Fruit fly (Drosophila melanogaster) whole organism, embryonic: ENCODE measurements around the gene FucTA.
A peak's percentile ranks its signal among the peaks of the same experiment; 100 is the strongest.

ENCODE experiments used
- Ada2b ChIP-seq: fragments of 200-800 bp; sonication (Bioruptor generic); IDR thresholded peaks from 2 replicates; pipeline ENCODE4 v1.3.6; 2022; ENCODE audit warnings: missing biosample characterization, missing genetic modification characterization
- Aef1 ChIP-seq: fragments of 200-800 bp; sonication (Bioruptor generic); IDR thresholded peaks from 3 replicates; pipeline ENCODE4 v1.3.6; 2022; ENCODE audit warnings: missing biosample characterization, missing genetic modification characterization
- Asciz ChIP-seq: fragments of 200-800 bp; sonication (Bioruptor generic); optimal IDR thresholded peaks from 2 replicates; lab custom pipeline; 2017; ENCODE audit warnings: missing biosample characterization, mild to moderate bottlenecking, missing genetic modification characterization, missing genetic modification reagents
- CG10366 ChIP-seq: fragments of 200-800 bp; sonication (Bioruptor generic); IDR thresholded peaks from 2 replicates; pipeline ENCODE4 v1.3.6; 2022; ENCODE audit warnings: missing biosample characterization, missing genetic modification characterization
- CG10543 ChIP-seq: fragments of 200-800 bp; sonication (Bioruptor generic); optimal IDR thresholded peaks from 3 replicates; lab custom pipeline; 2017; ENCODE audit warnings: missing biosample characterization, mild to moderate bottlenecking, missing genetic modification characterization, moderate library complexity
- CG11456 ChIP-seq: fragments of 200-800 bp; sonication (Bioruptor generic); IDR thresholded peaks from 3 replicates; pipeline ENCODE4 v1.3.6; 2022; ENCODE audit warnings: missing biosample characterization, missing genetic modification characterization
- CG11560 ChIP-seq: fragments of 200-800 bp; sonication (Bioruptor generic); IDR thresholded peaks from 3 replicates; pipeline ENCODE4 v1.3.6; 2022; ENCODE audit warnings: missing biosample characterization, missing genetic modification characterization
- CG13123 ChIP-seq: fragments of 200-800 bp; sonication (Bioruptor generic); optimal IDR thresholded peaks from 2 replicates; lab custom pipeline; 2016; ENCODE audit warnings: missing biosample characterization, missing genetic modification characterization
- CG14860 ChIP-seq: fragments of 200-800 bp; sonication (Bioruptor generic); IDR thresholded peaks from 3 replicates; pipeline ENCODE4 v1.3.6; 2022; ENCODE audit warnings: missing biosample characterization, missing genetic modification characterization; ENCODE audit not compliant: partially characterized antibody
- CG16813 ChIP-seq: fragments of 200-800 bp; sonication (Bioruptor generic); IDR thresholded peaks from 3 replicates; pipeline ENCODE4 v1.3.6; 2022; ENCODE audit warnings: missing biosample characterization, missing genetic modification characterization; ENCODE audit not compliant: partially characterized antibody
- CG17385 ChIP-seq: fragments of 200-800 bp; sonication (Bioruptor generic); optimal IDR thresholded peaks from 3 replicates; lab custom pipeline; 2018; ENCODE audit warnings: missing biosample characterization, mild to moderate bottlenecking, missing genetic modification characterization
- CG18599 ChIP-seq: fragments of 200-800 bp; sonication (Bioruptor generic); optimal IDR thresholded peaks from 3 replicates; lab custom pipeline; 2017; ENCODE audit warnings: missing biosample characterization, missing genetic modification characterization, mild to moderate bottlenecking, moderate library complexity, missing genetic modification reagents
- CG3281 ChIP-seq: fragments of 200-800 bp; sonication (Bioruptor generic); optimal IDR thresholded peaks from 3 replicates; lab custom pipeline; 2017; ENCODE audit warnings: missing biosample characterization, mild to moderate bottlenecking, missing genetic modification characterization
- CG34422 ChIP-seq: fragments of 200-800 bp; sonication (Bioruptor generic); IDR thresholded peaks from 3 replicates; pipeline ENCODE4 v1.3.6; 2022; ENCODE audit warnings: missing biosample characterization, missing genetic modification characterization
- CG3726 ChIP-seq: fragments of 200-800 bp; sonication (Bioruptor generic); IDR thresholded peaks from 3 replicates; pipeline ENCODE4, ENCODE4 v1.3.6; 2022; ENCODE audit warnings: missing biosample characterization, missing genetic modification characterization
- CG3838 ChIP-seq: fragments of 200-800 bp; sonication (Bioruptor generic); optimal IDR thresholded peaks from 3 replicates; lab custom pipeline; 2016; ENCODE audit warnings: missing biosample characterization, missing genetic modification characterization
- CG4328 ChIP-seq: fragments of 200-800 bp; sonication (Bioruptor generic); optimal IDR thresholded peaks from 3 replicates; lab custom pipeline; 2017; ENCODE audit warnings: missing biosample characterization, missing genetic modification reagents, missing genetic modification characterization
- CG4404 ChIP-seq: fragments of 200-800 bp; sonication (Bioruptor generic); IDR thresholded peaks from 2 replicates; pipeline ENCODE4 v1.3.6; 2022; ENCODE audit warnings: missing biosample characterization, missing genetic modification characterization
- CG6683 ChIP-seq: fragments of 200-800 bp; sonication (Bioruptor generic); optimal IDR thresholded peaks from 2 replicates; lab custom pipeline; 2017; ENCODE audit warnings: missing biosample characterization, mild to moderate bottlenecking, missing genetic modification characterization, missing genetic modification reagents
- CG7963 ChIP-seq: fragments of 200-800 bp; sonication (Bioruptor generic); IDR thresholded peaks from 3 replicates; pipeline ENCODE4 v1.3.6; 2022; ENCODE audit warnings: missing biosample characterization, missing genetic modification characterization; ENCODE audit not compliant: partially characterized antibody
- CG8281 ChIP-seq: fragments of 200-800 bp; sonication (Bioruptor generic); optimal IDR thresholded peaks from 2 replicates; lab custom pipeline; 2018; ENCODE audit warnings: missing biosample characterization, mild to moderate bottlenecking, missing genetic modification characterization, moderate library complexity
- Chrac-16 ChIP-seq: fragments of 200-800 bp; sonication (Bioruptor generic); optimal IDR thresholded peaks from 3 replicates; lab custom pipeline; 2016; ENCODE audit warnings: missing biosample characterization, missing genetic modification characterization
- ERR ChIP-seq: fragments of 200-800 bp; sonication (Bioruptor generic); optimal IDR thresholded peaks from 2 replicates; lab custom pipeline; 2016; ENCODE audit warnings: missing biosample characterization, missing genetic modification characterization
- Fer2 ChIP-seq: fragments of 200-800 bp; sonication (Bioruptor generic); optimal IDR thresholded peaks from 2 replicates; lab custom pipeline; 2018; ENCODE audit warnings: missing biosample characterization, mild to moderate bottlenecking, missing genetic modification characterization, moderate library complexity
- Gug ChIP-seq: fragments of 200-800 bp; sonication (Bioruptor generic); IDR thresholded peaks from 4 replicates; pipeline ENCODE4 v1.3.6; 2022; ENCODE audit warnings: missing biosample characterization, missing genetic modification characterization
- H15 ChIP-seq: fragments of 200-800 bp; sonication (Bioruptor generic); IDR thresholded peaks from 3 replicates; pipeline ENCODE4 v1.3.6; 2022; ENCODE audit warnings: missing biosample characterization, missing genetic modification characterization
- HLH4C ChIP-seq: fragments of 200-800 bp; sonication (Bioruptor generic); IDR thresholded peaks from 3 replicates; pipeline ENCODE4 v1.3.6; 2022; ENCODE audit warnings: missing biosample characterization, missing genetic modification characterization; ENCODE audit not compliant: partially characterized antibody
- Hand ChIP-seq: fragments of 200-800 bp; sonication (Bioruptor generic); optimal IDR thresholded peaks from 2 replicates; lab custom pipeline; 2017; ENCODE audit warnings: mild to moderate bottlenecking, missing biosample characterization, missing genetic modification reagents, missing genetic modification characterization
- Lhr ChIP-seq: fragments of 200-800 bp; sonication (Bioruptor generic); optimal IDR thresholded peaks from 3 replicates; lab custom pipeline; 2017; ENCODE audit warnings: mild to moderate bottlenecking, missing biosample characterization, missing genetic modification reagents, missing genetic modification characterization
- MBD-R2 ChIP-seq: fragments of 200-800 bp; sonication (Bioruptor generic); IDR thresholded peaks from 2 replicates; pipeline ENCODE4 v1.3.6; 2022; ENCODE audit warnings: missing biosample characterization, missing genetic modification characterization
- Mes4 ChIP-seq: fragments of 200-800 bp; sonication (Bioruptor generic); optimal IDR thresholded peaks from 2 replicates; lab custom pipeline; 2016; ENCODE audit warnings: missing biosample characterization, missing genetic modification characterization
- Mrtf ChIP-seq: fragments of 200-800 bp; sonication (Bioruptor generic); IDR thresholded peaks from 3 replicates; pipeline ENCODE4 v1.3.6; 2022; ENCODE audit warnings: missing biosample characterization, missing genetic modification characterization
- Scr ChIP-seq: fragments of 200-800 bp; sonication (Bioruptor generic); IDR thresholded peaks from 2 replicates; pipeline ENCODE4 v1.3.6; 2022; ENCODE audit warnings: missing biosample characterization, missing genetic modification characterization; ENCODE audit not compliant: partially characterized antibody
- Sin3A ChIP-seq: fragments of >200 bp; optimal IDR thresholded peaks from 2 replicates; lab custom pipeline; 2018
- abd-A ChIP-seq: fragments of 200-800 bp; sonication (Bioruptor generic); optimal IDR thresholded peaks from 3 replicates; lab custom pipeline; 2019; ENCODE audit warnings: missing biosample characterization, mild to moderate bottlenecking, missing genetic modification characterization, moderate library complexity
- ase ChIP-seq: fragments of 200-800 bp; sonication (Bioruptor generic); IDR thresholded peaks from 3 replicates; pipeline ENCODE4 v1.3.6; 2022; ENCODE audit warnings: missing biosample characterization, missing genetic modification characterization
- ato ChIP-seq: fragments of 200-800 bp; sonication (Bioruptor generic); IDR thresholded peaks from 2 replicates; pipeline ENCODE4 v1.3.6; 2022; ENCODE audit warnings: missing biosample characterization, missing genetic modification characterization; ENCODE audit not compliant: partially characterized antibody
- btn ChIP-seq: fragments of 200-800 bp; sonication (Bioruptor generic); optimal IDR thresholded peaks from 2 replicates; lab custom pipeline; 2016; ENCODE audit warnings: missing biosample characterization, missing genetic modification characterization
- dan ChIP-seq: fragments of 200-800 bp; sonication (Bioruptor generic); IDR thresholded peaks from 2 replicates; pipeline ENCODE4 v1.3.6; 2022; ENCODE audit warnings: missing biosample characterization, missing genetic modification characterization
- en ChIP-seq: fragments of 200-800 bp; sonication (Bioruptor generic); optimal IDR thresholded peaks from 2 replicates; lab custom pipeline; 2016; ENCODE audit warnings: missing biosample characterization, missing genetic modification characterization
- her ChIP-seq: fragments of 200-800 bp; sonication (Bioruptor generic); optimal IDR thresholded peaks from 2 replicates; lab custom pipeline; 2016; ENCODE audit warnings: missing biosample characterization, missing genetic modification characterization
- inv ChIP-seq: fragments of 200-800 bp; sonication (Bioruptor generic); IDR thresholded peaks from 2 replicates; pipeline ENCODE4 v1.3.6; 2022; ENCODE audit warnings: missing biosample characterization, missing genetic modification characterization; ENCODE audit not compliant: partially characterized antibody
- jing ChIP-seq: fragments of 200-800 bp; sonication (Bioruptor generic); optimal IDR thresholded peaks from 2 replicates; lab custom pipeline; 2018; ENCODE audit warnings: missing biosample characterization, mild to moderate bottlenecking, missing genetic modification characterization
- luna ChIP-seq: fragments of 200-800 bp; sonication (Bioruptor generic); optimal IDR thresholded peaks from 2 replicates; lab custom pipeline; 2016; ENCODE audit warnings: missing biosample characterization, missing genetic modification characterization
- oc ChIP-seq: fragments of 200-800 bp; sonication (Bioruptor generic); optimal IDR thresholded peaks from 2 replicates; lab custom pipeline; 2018; ENCODE audit warnings: missing biosample characterization, mild to moderate bottlenecking, missing genetic modification characterization, moderate library complexity
- peb ChIP-seq: fragments of 200-800 bp; sonication (Bioruptor generic); IDR thresholded peaks from 2 replicates; pipeline ENCODE4 v1.3.6; 2022; ENCODE audit warnings: missing biosample characterization, missing genetic modification characterization
- pum ChIP-seq: fragments of 200-800 bp; sonication (Bioruptor generic); optimal IDR thresholded peaks from 2 replicates; lab custom pipeline; 2016; ENCODE audit warnings: missing biosample characterization, missing genetic modification characterization
- sug ChIP-seq: fragments of 200-800 bp; optimal IDR thresholded peaks from 2 replicates; lab custom pipeline; 2019; ENCODE audit warnings: missing biosample characterization, mild to moderate bottlenecking, missing genetic modification characterization, moderate library complexity
- trem ChIP-seq: fragments of 200-800 bp; optimal IDR thresholded peaks from 3 replicates; lab custom pipeline; 2019; ENCODE audit warnings: missing biosample characterization, mild to moderate bottlenecking, missing genetic modification characterization, moderate library complexity
- unpg ChIP-seq: fragments of 200-800 bp; sonication (Bioruptor generic); optimal IDR thresholded peaks from 3 replicates; lab custom pipeline; 2018; ENCODE audit warnings: missing biosample characterization, mild to moderate bottlenecking, missing genetic modification characterization, moderate library complexity
- wor ChIP-seq: fragments of 200-800 bp; sonication (Bioruptor generic); IDR thresholded peaks from 2 replicates; pipeline ENCODE4 v1.3.6; 2022; ENCODE audit warnings: missing biosample characterization, missing genetic modification characterization

Gene FucTA

dm6 chr3L:15163414-15163813 lies 16.5 kb downstream of the FucTA start, which contains the start of gene CG7011 (continued):
- TF ChIP-seq CG16813 (peak; percentile 61; the same call in 2 of the 3 replicates), CG10543 (GFP tag; lab: Kevin White, UChicago) (no peak), en (GFP tag; lab: Kevin White, UChicago) (no peak), CG4404 (GFP tag; lab: Robert Waterston, UW) (no peak), CG14860 (GFP tag; lab: Robert Waterston, UW) (peak; percentile 31; the same call in 1 of the 3 replicates), CG6683 (GFP tag; lab: Kevin White, UChicago) (no peak), CG4328 (GFP tag; lab: Kevin White, UChicago) (no peak), btn (GFP tag; lab: Kevin White, UChicago) (no peak), trem (tag; lab: Kevin White, UChicago) (peak; percentile 52), sug (no peak), dan (GFP tag; lab: Robert Waterston, UW) (no peak), pum (no peak), CG11560 (tag; lab: Robert Waterston, UW) (no peak), jing (GFP tag; lab: Kevin White, UChicago) (no peak), MBD-R2 (GFP tag; lab: Robert Waterston, UW) (peak; percentile 67), ato (GFP tag; lab: Robert Waterston, UW) (0 out of 2 replicates have a peak, but pooled peaks have one; percentile 20), CG17385 (GFP tag; lab: Kevin White, UChicago) (no peak), Mes4 (GFP tag; lab: Kevin White, UChicago) (no peak), Lhr (GFP tag; lab: Kevin White, UChicago) (peak; percentile 2), peb (GFP tag; lab: Robert Waterston, UW) (no peak), CG10366 (GFP tag; lab: Robert Waterston, UW) (no peak), wor (GFP tag; lab: Robert Waterston, UW) (no peak), Chrac-16 (GFP tag; lab: Kevin White, UChicago) (no peak), ERR (GFP tag; lab: Kevin White, UChicago) (no peak), CG3281 (GFP tag; lab: Kevin White, UChicago) (no peak), inv (peak; percentile 46; the same call in 1 of the 2 replicates), CG34422 (GFP tag; lab: Robert Waterston, UW) (peak; percentile 69; the same call in 1 of the 3 replicates), H15 (GFP tag; lab: Robert Waterston, UW) (no peak), oc (tag; lab: Kevin White, UChicago) (no peak), Mrtf (no peak), her (GFP tag; lab: Kevin White, UChicago) (no peak), Gug (no peak), Ada2b (no peak), abd-A (no peak), Fer2 (tag; lab: Kevin White, UChicago) (no peak), CG3726 (GFP tag; lab: Robert Waterston, UW) (no peak), CG7963 (0 out of 3 replicates have a peak, but pooled peaks have one; percentile 29), CG11456 (GFP tag; lab: Robert Waterston, UW) (no peak), Asciz (GFP tag; lab: Kevin White, UChicago) (no peak), CG13123 (GFP tag; lab: Kevin White, UChicago) (no peak), luna (no peak), Hand (GFP tag; lab: Kevin White, UChicago) (no peak), Scr (GFP tag; lab: Robert Waterston, UW) (peak; percentile 42), unpg (no peak), Sin3A (lab: Kevin White, UChicago) (peak; percentile 31), Aef1 (GFP tag; lab: Robert Waterston, UW) (no peak), CG3838 (GFP tag; lab: Kevin White, UChicago) (no peak), HLH4C (GFP tag; lab: Robert Waterston, UW) (0 out of 3 replicates have a peak, but pooled peaks have one; percentile 46), CG8281 (tag; lab: Kevin White, UChicago) (no peak), ase (no peak), CG18599 (GFP tag; lab: Kevin White, UChicago) (no peak)
